Worm (Caenorhabditis elegans) whole organism, L1 larva: ENCODE data around the gene pro-1.

Source experiments
- C16A3.4 ChIP-seq: fragments of 150-350 bp; optimal IDR thresholded peaks from 2 replicates; lab custom pipeline; 2014; ENCODE audit warnings: missing biosample characterization, missing genetic modification characterization
- F16B12.6 ChIP-seq: fragments of 150-350 bp; optimal IDR thresholded peaks from 2 replicates; lab custom pipeline; 2014; ENCODE audit warnings: missing biosample characterization, missing genetic modification characterization
- ama-1 ChIP-seq: fragments of 150-350 bp; optimal IDR thresholded peaks from 2 replicates; lab custom pipeline; 2014
- ceh-82 ChIP-seq, 3 experiments: fragments of 150-350 bp in 1 of 3; sonication (generic microtip) in 2 of 3; optimal IDR thresholded peaks; 2 replicates each; lab custom pipeline; 2014 to 2017; ENCODE audit warnings: missing biosample characterization in 3 of 3, missing genetic modification characterization in 3 of 3
- ceh-90 ChIP-seq: sonication (generic microtip); optimal IDR thresholded peaks from 2 replicates; lab custom pipeline; 2016; ENCODE audit warnings: missing genetic modification characterization, missing compliant biosample characterization
- dpl-1 ChIP-seq, 3 experiments: fragments of 150-350 bp in 2 of 3; sonication (generic microtip) in 1 of 3; optimal IDR thresholded peaks; 2 replicates each; lab custom pipeline; 2014 to 2017; ENCODE audit warnings: missing biosample characterization in 3 of 3, missing genetic modification characterization in 3 of 3, missing genetic modification reagents in 3 of 3
- dsc-1 ChIP-seq: sonication (generic microtip); optimal IDR thresholded peaks from 2 replicates; lab custom pipeline; 2016; ENCODE audit warnings: mild to moderate bottlenecking, missing genetic modification characterization, missing compliant biosample characterization
- egl-27 ChIP-seq, 2 experiments: fragments of 150-350 bp in 1 of 2; sonication (generic microtip); optimal IDR thresholded peaks; 3 replicates each; lab custom pipeline; 2017 to 2018; ENCODE audit warnings: missing biosample characterization in 2 of 2, missing genetic modification characterization in 2 of 2, missing genetic modification reagents in 2 of 2
- elt-3 ChIP-seq, 6 experiments: fragments of 150-350 bp in 1 of 6; sonication (generic microtip); optimal IDR thresholded peaks; 2 replicates each; lab custom pipeline; 2017 to 2018; ENCODE audit warnings: missing biosample characterization in 6 of 6, missing genetic modification characterization in 6 of 6, inconsistent platforms in 1 of 6
- fkh-10 ChIP-seq: sonication (generic microtip); optimal IDR thresholded peaks from 2 replicates; lab custom pipeline; 2017; ENCODE audit warnings: missing biosample characterization, missing genetic modification reagents, missing genetic modification characterization
- fkh-4 ChIP-seq: sonication (generic microtip); optimal IDR thresholded peaks from 2 replicates; lab custom pipeline; 2016; ENCODE audit warnings: missing compliant biosample characterization, missing genetic modification characterization, borderline replicate concordance
- fkh-8 ChIP-seq: sonication (generic microtip); optimal IDR thresholded peaks from 2 replicates; lab custom pipeline; 2016; ENCODE audit warnings: mild to moderate bottlenecking, missing genetic modification characterization, missing compliant biosample characterization
- hlh-17 ChIP-seq: fragments of 200-800 bp; sonication (Bioruptor generic); optimal IDR thresholded peaks from 2 replicates; lab custom pipeline; 2018; ENCODE audit warnings: missing genetic modification characterization, mild to moderate bottlenecking, missing compliant biosample characterization, moderate library complexity, borderline replicate concordance
- hlh-4 ChIP-seq: sonication (generic microtip); optimal IDR thresholded peaks from 2 replicates; lab custom pipeline; 2016; ENCODE audit warnings: mild to moderate bottlenecking, missing genetic modification characterization, missing compliant biosample characterization
- isw-1 ChIP-seq: fragments of 200-800 bp; sonication (Bioruptor generic); IDR thresholded peaks from 2 replicates; pipeline ENCODE4 v1.3.6; 2022; ENCODE audit warnings: missing genetic modification characterization, missing compliant biosample characterization
- lin-13 ChIP-seq: fragments of 150-350 bp; optimal IDR thresholded peaks from 2 replicates; lab custom pipeline; 2014; ENCODE audit warnings: missing biosample characterization, missing genetic modification reagents, missing genetic modification characterization
- lin-14 ChIP-seq: fragments of 200-800 bp; sonication (Bioruptor generic); optimal IDR thresholded peaks from 2 replicates; lab custom pipeline; 2018; ENCODE audit warnings: mild to moderate bottlenecking, missing genetic modification characterization, moderate library complexity, missing compliant biosample characterization
- lin-39 ChIP-seq: fragments of 150-350 bp; optimal IDR thresholded peaks from 2 replicates; lab custom pipeline; 2014; ENCODE audit warnings: missing biosample characterization, missing genetic modification reagents, missing genetic modification characterization
- lsy-2 ChIP-seq, 2 experiments: fragments of 150-350 bp; optimal IDR thresholded peaks; 2 replicates each; lab custom pipeline; 2014; ENCODE audit warnings: missing biosample characterization in 2 of 2, missing genetic modification characterization in 2 of 2
- nhr-11 ChIP-seq: fragments of 150-350 bp; optimal IDR thresholded peaks from 2 replicates; lab custom pipeline; 2014; ENCODE audit warnings: missing biosample characterization, missing genetic modification characterization
- nhr-19 ChIP-seq: fragments of 200-800 bp; sonication (Bioruptor generic); conservative IDR thresholded peaks from 2 replicates; pipeline ENCODE4 v1.3.6; 2022; ENCODE audit warnings: missing genetic modification characterization, missing compliant biosample characterization
- nhr-28 ChIP-seq: fragments of 150-350 bp; optimal IDR thresholded peaks from 2 replicates; lab custom pipeline; 2014; ENCODE audit warnings: missing biosample characterization, missing genetic modification characterization
- nhr-76 ChIP-seq: sonication (generic microtip); optimal IDR thresholded peaks from 2 replicates; lab custom pipeline; 2017; ENCODE audit warnings: missing biosample characterization, missing genetic modification characterization
- nhr-84 ChIP-seq: sonication (generic microtip); optimal IDR thresholded peaks from 2 replicates; lab custom pipeline; 2017; ENCODE audit warnings: missing biosample characterization, missing genetic modification characterization
- nhr-85 ChIP-seq: sonication (generic microtip); peaks from one replicate; lab custom pipeline; 2016; ENCODE audit warnings: missing genetic modification characterization, inconsistent platforms, missing compliant biosample characterization
- nhr-90 ChIP-seq: sonication (generic microtip); optimal IDR thresholded peaks from 2 replicates; lab custom pipeline; 2016; ENCODE audit warnings: mild to moderate bottlenecking, missing genetic modification characterization, missing compliant biosample characterization; ENCODE audit not compliant: poor library complexity
- pax-3 ChIP-seq: fragments of 200-800 bp; sonication (Bioruptor generic); optimal IDR thresholded peaks from 2 replicates; lab custom pipeline; 2018; ENCODE audit warnings: mild to moderate bottlenecking, missing genetic modification characterization, moderate library complexity, missing compliant biosample characterization
- pqm-1 ChIP-seq: sonication (generic microtip); optimal IDR thresholded peaks from 3 replicates; lab custom pipeline; 2017; ENCODE audit warnings: missing biosample characterization, missing genetic modification characterization
- rnt-1 ChIP-seq: sonication (generic microtip); optimal IDR thresholded peaks from 2 replicates; lab custom pipeline; 2016; ENCODE audit warnings: mild to moderate bottlenecking, missing genetic modification characterization, moderate library complexity, missing compliant biosample characterization
- snpc-4 ChIP-seq: fragments of 150-350 bp; optimal IDR thresholded peaks from 2 replicates; lab custom pipeline; 2014; ENCODE audit warnings: missing biosample characterization, missing genetic modification characterization
- snu-23 ChIP-seq: sonication (generic microtip); optimal IDR thresholded peaks from 2 replicates; lab custom pipeline; 2016; ENCODE audit warnings: missing genetic modification characterization, missing compliant biosample characterization
- sox-4 ChIP-seq: sonication (generic microtip); optimal IDR thresholded peaks from 2 replicates; lab custom pipeline; 2016; ENCODE audit warnings: missing genetic modification characterization, missing compliant biosample characterization
- sup-37 ChIP-seq: fragments of 200-800 bp; sonication (Bioruptor generic); optimal IDR thresholded peaks from 2 replicates; lab custom pipeline; 2018; ENCODE audit warnings: mild to moderate bottlenecking, missing genetic modification characterization, missing compliant biosample characterization
- swsn-7 ChIP-seq: sonication (generic microtip); optimal IDR thresholded peaks from 2 replicates; lab custom pipeline; 2016; ENCODE audit warnings: missing genetic modification characterization, missing compliant biosample characterization
- tbx-2 ChIP-seq: sonication (generic microtip); optimal IDR thresholded peaks from 2 replicates; lab custom pipeline; 2016; ENCODE audit warnings: missing genetic modification characterization, missing compliant biosample characterization
- tlp-1 ChIP-seq: fragments of 150-350 bp; optimal IDR thresholded peaks from 2 replicates; lab custom pipeline; 2014; ENCODE audit warnings: missing biosample characterization, missing genetic modification characterization
- unc-62 ChIP-seq: fragments of 150-350 bp; optimal IDR thresholded peaks from 2 replicates; lab custom pipeline; 2014; ENCODE audit warnings: missing biosample characterization, missing genetic modification reagents, missing genetic modification characterization
- unc-86 ChIP-seq: sonication (generic microtip); optimal IDR thresholded peaks from 2 replicates; lab custom pipeline; 2016; ENCODE audit warnings: missing genetic modification characterization, missing compliant biosample characterization
- unc-98 ChIP-seq: fragments of 200-800 bp; sonication (Bioruptor generic); IDR thresholded peaks from 2 replicates; pipeline ENCODE4 v1.3.6; 2022; ENCODE audit warnings: missing genetic modification characterization, missing compliant biosample characterization

pro-1 gene

DNA sequence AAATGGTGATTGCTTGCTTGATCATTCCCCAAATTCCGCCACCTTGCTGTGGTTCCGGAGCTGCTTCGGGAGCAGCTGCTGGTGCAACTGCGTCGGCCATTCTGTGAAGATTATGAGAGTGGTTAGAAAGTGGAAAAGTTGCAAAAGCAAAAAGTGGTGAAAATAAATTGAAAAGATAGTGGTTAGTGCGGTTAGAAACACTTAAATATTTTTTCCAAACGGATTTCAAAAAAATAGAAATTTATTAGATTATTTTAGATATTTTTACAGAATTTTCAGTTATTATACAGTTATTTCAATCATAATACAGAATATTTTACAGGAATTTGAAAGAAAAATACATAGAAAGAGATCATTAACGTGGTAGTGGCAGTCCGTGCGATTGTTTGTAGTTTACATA, 4.2 kb downstream of the pro-1 start, which contains the start of gene R166.2:
Gene R166.2 (minus strand): TSS at position 101 of the 400 bp plus-strand sequence.
- no peak for TF ChIP-seq unc-86
- no peak for TF ChIP-seq ceh-82 (tag; optimal IDR thresholded peaks at IDR 0.05; lab: Kevin White, UChicago)
- no peak for TF ChIP-seq lin-14 (GFP tag; lab: Kevin White, UChicago)
- TF ChIP-seq fkh-10 = no peak
- TF ChIP-seq C16A3.4 (tag; lab: Kevin White, UChicago) = no peak
- no peak for TF ChIP-seq lsy-2 (tag; optimal IDR thresholded peaks at IDR 0.05; lab: Kevin White, UChicago)
- no peak for TF ChIP-seq egl-27 (tag; optimal IDR thresholded peaks at IDR 0.05; lab: Kevin White, UChicago)
- no peak for TF ChIP-seq ceh-90 (tag; lab: Kevin White, UChicago)
- no peak for TF ChIP-seq nhr-28 (tag; lab: Kevin White, UChicago)
- TF ChIP-seq nhr-11 (tag; lab: Kevin White, UChicago) = no peak
- TF ChIP-seq pqm-1 (tag; lab: Kevin White, UChicago) = no peak
- no peak for TF ChIP-seq sox-4 (tag; lab: Kevin White, UChicago)
- no peak for TF ChIP-seq ama-1 (lab: Kevin White, UChicago)
- no peak for TF ChIP-seq elt-3 (tag; optimal IDR thresholded peaks at IDR 0.05; lab: Kevin White, UChicago)
- no peak for TF ChIP-seq F16B12.6
- TF ChIP-seq unc-62 = no peak
- TF ChIP-seq sup-37 (GFP tag; lab: Kevin White, UChicago) = no peak
- TF ChIP-seq snpc-4 (tag; lab: Kevin White, UChicago) = no peak
- no peak for TF ChIP-seq isw-1 (GFP tag; lab: Robert Waterston, UW)

DNA sequence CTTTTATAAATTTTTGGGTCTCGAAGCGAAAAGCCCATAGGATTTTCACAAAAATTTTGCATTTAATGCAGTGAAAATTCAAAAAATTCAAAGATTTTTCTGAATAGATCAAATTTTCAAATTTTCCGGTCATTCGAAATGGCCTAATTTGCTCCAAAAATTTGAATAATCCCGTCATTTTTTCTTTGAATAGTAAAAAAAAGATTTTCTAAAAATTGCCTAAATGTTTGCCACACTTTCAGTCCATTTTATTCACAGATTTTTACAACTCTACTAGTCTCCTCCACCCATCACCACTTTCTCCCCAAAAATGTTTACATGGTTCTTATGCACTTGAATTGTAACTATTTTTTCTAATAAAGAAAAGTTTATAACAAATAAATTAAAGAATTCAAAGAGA, 7.8 kb downstream of the pro-1 start:
- TF ChIP-seq nhr-85 (tag; lab: Kevin White, UChicago) (peak; percentile 34), pqm-1 (tag; lab: Kevin White, UChicago) (no peak)

DNA sequence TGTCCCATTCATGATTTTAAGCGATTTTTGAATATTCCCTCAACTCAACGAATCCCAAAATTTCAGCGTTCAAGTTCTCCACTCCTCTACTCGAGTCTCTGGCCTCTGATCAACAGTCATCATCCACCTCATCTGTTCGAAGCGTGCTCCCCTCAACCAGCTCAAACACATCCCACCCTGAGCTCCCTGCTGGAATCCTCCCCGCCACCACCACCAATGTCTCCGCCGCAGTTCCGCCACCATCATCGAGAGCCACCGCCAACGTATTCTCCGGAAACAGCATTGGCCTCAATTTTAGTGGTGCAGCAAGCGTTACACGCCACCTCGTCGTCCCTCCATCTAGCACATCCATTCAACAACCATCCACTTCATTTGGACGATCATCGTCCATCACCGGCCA, 10.2 kb downstream of the pro-1 start:
- TF ChIP-seq egl-27 (tag; optimal IDR thresholded peaks at IDR 0.05; lab: Kevin White, UChicago) (no peak), hlh-17 (GFP tag; lab: Kevin White, UChicago) (no peak), fkh-8 (tag; lab: Kevin White, UChicago) (no peak), nhr-84 (tag; lab: Kevin White, UChicago) (no peak), fkh-4 (tag; lab: Kevin White, UChicago) (no peak), nhr-19 (GFP tag; lab: Robert Waterston, UW) (no peak), pax-3 (tag; lab: Kevin White, UChicago) (no peak)

DNA sequence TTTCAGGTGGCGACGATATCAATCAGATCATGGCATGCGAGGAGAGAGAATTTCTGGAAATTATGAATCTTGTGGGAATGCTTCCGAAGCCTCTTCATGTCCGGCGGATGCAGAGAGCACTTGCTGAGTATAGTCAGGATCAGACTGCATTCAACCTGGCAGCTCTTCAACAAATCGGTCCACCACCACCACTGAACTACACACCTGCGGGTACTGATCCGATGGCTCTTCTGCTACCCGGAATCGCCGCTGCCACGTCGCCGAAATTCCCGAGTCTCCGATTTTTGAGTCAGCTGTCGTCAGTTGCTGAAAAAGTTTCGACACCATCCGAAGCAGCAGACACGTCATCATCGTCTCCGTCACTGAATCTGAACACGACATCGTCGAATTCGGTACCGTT, 10.9 kb downstream of the pro-1 start:
- no peak for TF ChIP-seq tbx-2 (tag; lab: Kevin White, UChicago)
- no peak for TF ChIP-seq lin-39 (tag; lab: Kevin White, UChicago)
- no peak for TF ChIP-seq tlp-1
- TF ChIP-seq snu-23 (GFP tag; lab: Kevin White, UChicago) = no peak
- no peak for TF ChIP-seq unc-86
- no peak for TF ChIP-seq unc-98 (GFP tag; lab: Robert Waterston, UW)
- no peak for TF ChIP-seq dsc-1
- TF ChIP-seq nhr-85 (tag; lab: Kevin White, UChicago) = no peak
- TF ChIP-seq rnt-1 (tag; lab: Kevin White, UChicago) = no peak
- TF ChIP-seq nhr-11 (tag; lab: Kevin White, UChicago) = no peak
- no peak for TF ChIP-seq nhr-90
- TF ChIP-seq dpl-1 (GFP tag; optimal IDR thresholded peaks at IDR 0.05; lab: Kevin White, UChicago) = no peak
- TF ChIP-seq lin-14 (GFP tag; lab: Kevin White, UChicago) = no peak
- TF ChIP-seq lin-13 (GFP tag; lab: Kevin White, UChicago) = no peak
- TF ChIP-seq swsn-7 = no peak
- no peak for TF ChIP-seq nhr-76 (tag; lab: Kevin White, UChicago)
- no peak for TF ChIP-seq ceh-90 (tag; lab: Kevin White, UChicago)
- no peak for TF ChIP-seq ceh-82 (tag; optimal IDR thresholded peaks at IDR 0.05; lab: Kevin White, UChicago)
- no peak for TF ChIP-seq hlh-4 (tag; lab: Kevin White, UChicago)
